Worm (Caenorhabditis elegans): ENCODE measurements around the gene clec-191.

The clec-191 gene

ce11 chrIV:16293889-16294288, 13.4 kb upstream of the clec-191 start:
- TF ChIP-seq R02D3.7 (tag; optimal IDR thresholded peaks at IDR 0.05) (no peak), C34F6.9 (tag; optimal IDR thresholded peaks at IDR 0.05) (no peak), nhr-21 (tag; optimal IDR thresholded peaks at IDR 0.05) (no peak), dmd-4 (tag; optimal IDR thresholded peaks at IDR 0.05) (no peak), ztf-1 (GFP tag; conservative IDR thresholded peaks at IDR 0.05) (no peak), Y55F3AM.14 (GFP tag; optimal IDR thresholded peaks at IDR 0.05) (no peak), ceh-16 (tag; optimal IDR thresholded peaks at IDR 0.05) (no peak), unc-39 (tag; optimal IDR thresholded peaks at IDR 0.05) (no peak), nhr-237 (tag; optimal IDR thresholded peaks at IDR 0.05) (no peak), nhr-129 (tag; optimal IDR thresholded peaks at IDR 0.05) (no peak)

ce11 chrIV:16290745-16291144, 10.2 kb upstream of the clec-191 start, which contains the start of gene srz-75:
Gene srz-75 (minus strand): TSS chrIV:16290845.
- TF ChIP-seq unc-62 (GFP tag; optimal IDR thresholded peaks at IDR 0.05), result no peak

ce11 chrIV:16277902-16278301, 2.6 kb downstream of the clec-191 start, which contains the start of gene ccch-2:
Gene ccch-2 (plus strand): TSS chrIV:16278202.
- TF ChIP-seq ztf-4 (tag; optimal IDR thresholded peaks at IDR 0.05) (no peak), unc-62 (GFP tag; optimal IDR thresholded peaks at IDR 0.05) (no peak), lin-13 (GFP tag; optimal IDR thresholded peaks at IDR 0.05) (no peak), mab-5 (tag; optimal IDR thresholded peaks at IDR 0.05) (no peak), nhr-25 (tag; optimal IDR thresholded peaks at IDR 0.05) (no peak), F13H6.1 (tag; optimal IDR thresholded peaks at IDR 0.05) (no peak), blmp-1 (tag; optimal IDR thresholded peaks at IDR 0.05; ENCODE audit: insufficient read depth) (no peak), aly-2 (tag; optimal IDR thresholded peaks at IDR 0.05) (no peak), nhr-12 (tag; optimal IDR thresholded peaks at IDR 0.05) (no peak), ceh-16 (tag; optimal IDR thresholded peaks at IDR 0.05) (no peak), sma-3 (GFP tag; optimal IDR thresholded peaks at IDR 0.05) (no peak), nhr-23 (tag; optimal IDR thresholded peaks at IDR 0.05) (no peak), C34F6.9 (tag; optimal IDR thresholded peaks at IDR 0.05) (no peak), R02D3.7 (tag; optimal IDR thresholded peaks at IDR 0.05) (no peak)

- TF ChIP-seq ceh-82 (tag; optimal IDR thresholded peaks at IDR 0.05) (no peak), fos-1 (tag; optimal IDR thresholded peaks at IDR 0.05) (no peak), elt-1 (tag; optimal IDR thresholded peaks at IDR 0.05) (no peak), ceh-16 (tag; optimal IDR thresholded peaks at IDR 0.05) (no peak), ztf-1 (GFP tag; conservative IDR thresholded peaks at IDR 0.05) (no peak), sem-4 (tag; optimal IDR thresholded peaks at IDR 0.05) (no peak), unc-39 (tag; optimal IDR thresholded peaks at IDR 0.05) (no peak), crh-2 (tag; optimal IDR thresholded peaks at IDR 0.05) (no peak), alr-1 (tag; optimal IDR thresholded peaks at IDR 0.05) (no peak)
Observed at ce11 chrIV:16277291-16277690, 3.2 kb downstream of the clec-191 start, which contains the start of gene F38C2.7. Gene F38C2.7 (minus strand): TSS chrIV:16277391.

DNA sequence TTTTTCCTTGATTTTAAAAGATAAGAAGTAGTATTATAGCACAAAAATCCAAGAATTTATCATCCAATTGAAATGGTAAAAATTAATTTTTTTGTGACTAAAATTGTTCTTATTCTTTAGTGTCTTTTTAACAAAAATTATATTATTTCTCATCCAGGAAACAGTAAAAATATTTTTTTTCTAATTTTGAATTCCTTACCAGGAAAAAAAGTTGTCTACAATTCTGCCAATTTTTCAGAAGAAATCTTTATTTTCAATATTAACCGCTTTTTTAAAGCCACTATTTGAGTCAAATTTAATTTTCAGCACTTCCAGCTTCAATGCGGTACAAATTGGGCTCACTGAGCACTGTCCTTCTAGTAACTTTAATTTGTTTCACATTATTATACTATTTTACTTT, 9.6 kb downstream of the clec-191 start, which contains the start of gene F38C2.4:
Gene F38C2.4, plus strand, starts transcription at position 301 of the 400 bp plus-strand sequence.
- TF ChIP-seq mbf-1 (tag; optimal IDR thresholded peaks at IDR 0.05) (no peak), nhr-237 (tag; optimal IDR thresholded peaks at IDR 0.05) (no peak), egl-27 (tag; optimal IDR thresholded peaks at IDR 0.05) (no peak), unc-39 (tag; optimal IDR thresholded peaks at IDR 0.05) (no peak), nhr-77 (tag; optimal IDR thresholded peaks at IDR 0.05) (no peak), lin-13 (GFP tag; optimal IDR thresholded peaks at IDR 0.05) (no peak), nhr-25 (tag; optimal IDR thresholded peaks at IDR 0.05) (no peak), alr-1 (tag; optimal IDR thresholded peaks at IDR 0.05) (no peak), nhr-11 (tag; optimal IDR thresholded peaks at IDR 0.05) (no peak), sma-9 (GFP tag; optimal IDR thresholded peaks at IDR 0.05) (no peak), sma-9 (tag; optimal IDR thresholded peaks at IDR 0.05) (no peak)

DNA sequence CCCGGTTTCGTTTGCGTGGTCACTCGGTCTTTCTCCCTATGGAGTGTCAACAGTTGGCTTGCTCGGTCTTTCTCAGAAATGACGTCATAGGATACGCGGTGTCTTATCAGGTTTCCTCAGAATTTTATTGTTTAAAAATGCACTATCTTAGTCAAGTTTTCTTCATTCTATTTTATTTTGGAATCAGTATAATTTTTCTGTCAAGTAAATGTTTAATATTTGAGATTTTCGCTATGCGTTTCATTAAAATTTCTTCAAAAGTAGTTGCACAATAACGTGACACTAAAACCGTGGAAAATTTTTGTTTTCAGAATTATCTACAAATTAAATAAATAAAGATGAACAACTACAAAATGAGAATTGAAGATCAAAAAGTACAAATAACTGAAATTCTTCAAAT, 23.2 kb downstream of the clec-191 start, which contains the start of gene hlh-31:
Gene hlh-31, plus strand, starts transcription at position 301 of the 400 bp plus-strand sequence.
- TF ChIP-seq unc-55 (GFP tag; optimal IDR thresholded peaks at IDR 0.05) (peak; percentile 6), nhr-6 (tag; optimal IDR thresholded peaks at IDR 0.05) (no peak), lin-11 (tag; optimal IDR thresholded peaks at IDR 0.05) (no peak)

Data from whole organism, L2 larva.